Worm (Caenorhabditis elegans) whole organism, late embryonic: Measurements from ENCODE around the gene mca-1.

Experiments used
- F13H6.1 ChIP-seq: sonication (generic microtip); optimal IDR thresholded peaks from 2 replicates; lab custom pipeline; 2016; ENCODE audit warnings: missing genetic modification characterization, missing compliant biosample characterization
- K02D7.2 ChIP-seq: sonication (generic microtip); optimal IDR thresholded peaks from 2 replicates; lab custom pipeline; 2017; ENCODE audit warnings: mild to moderate bottlenecking, missing genetic modification characterization, missing compliant biosample characterization
- K09A11.1 ChIP-seq: sonication (generic microtip); optimal IDR thresholded peaks from 2 replicates; lab custom pipeline; 2017; ENCODE audit warnings: antibody characterized with exemption, mild to moderate bottlenecking, missing genetic modification characterization, missing compliant biosample characterization; ENCODE audit not compliant: insufficient read depth
- ceh-14 ChIP-seq: sonication (generic microtip); optimal IDR thresholded peaks from 2 replicates; lab custom pipeline; 2016; ENCODE audit warnings: missing genotype, missing genetic modification characterization, missing compliant biosample characterization
- ceh-19 ChIP-seq: fragments of 200-800 bp; sonication (Bioruptor generic); optimal IDR thresholded peaks from 2 replicates; lab custom pipeline; 2018; ENCODE audit warnings: mild to moderate bottlenecking, missing genetic modification characterization, missing compliant biosample characterization
- ceh-22 ChIP-seq: sonication (generic microtip); optimal IDR thresholded peaks from 2 replicates; lab custom pipeline; 2017; ENCODE audit warnings: missing biosample characterization, missing genetic modification characterization
- ceh-24 ChIP-seq: sonication (generic microtip); optimal IDR thresholded peaks from 2 replicates; lab custom pipeline; 2016; ENCODE audit warnings: mild to moderate bottlenecking, missing genetic modification characterization, missing compliant biosample characterization
- ceh-30 ChIP-seq: fragments of 150-350 bp; optimal IDR thresholded peaks from 2 replicates; lab custom pipeline; 2014; ENCODE audit warnings: missing biosample characterization, missing genetic modification characterization
- ceh-34 ChIP-seq: sonication (generic microtip); optimal IDR thresholded peaks from 2 replicates; lab custom pipeline; 2016; ENCODE audit warnings: mild to moderate bottlenecking, missing genetic modification characterization, missing compliant biosample characterization
- ceh-45 ChIP-seq: fragments of 200-800 bp; sonication (Bioruptor generic); IDR thresholded peaks from 2 replicates; pipeline ENCODE4 v1.3.6; 2022; ENCODE audit warnings: missing genetic modification reagents, missing genetic modification characterization, missing compliant biosample characterization
- ceh-48 ChIP-seq: sonication (generic microtip); optimal IDR thresholded peaks from 2 replicates; lab custom pipeline; 2016; ENCODE audit warnings: missing genetic modification characterization, inconsistent platforms, missing compliant biosample characterization
- dmd-4 ChIP-seq: sonication (generic microtip); optimal IDR thresholded peaks from 2 replicates; lab custom pipeline; 2016; ENCODE audit warnings: borderline replicate concordance, missing genetic modification characterization, missing compliant biosample characterization
- dve-1 ChIP-seq: sonication (generic microtip); optimal IDR thresholded peaks from 2 replicates; lab custom pipeline; 2017; ENCODE audit warnings: antibody characterized with exemption, mild to moderate bottlenecking, missing genetic modification characterization, missing compliant biosample characterization
- elt-2 ChIP-seq: sonication (generic microtip); optimal IDR thresholded peaks from 2 replicates; lab custom pipeline; 2016; ENCODE audit warnings: missing genetic modification reagents, missing genetic modification characterization, missing compliant biosample characterization
- ets-4 ChIP-seq: sonication (generic microtip); optimal IDR thresholded peaks from 2 replicates; lab custom pipeline; 2016; ENCODE audit warnings: missing genetic modification characterization, missing compliant biosample characterization
- eyg-1 ChIP-seq: sonication (generic microtip); optimal IDR thresholded peaks from 2 replicates; lab custom pipeline; 2016; ENCODE audit warnings: missing genotype, missing genetic modification characterization, missing compliant biosample characterization
- fax-1 ChIP-seq: sonication (generic microtip); optimal IDR thresholded peaks from 2 replicates; lab custom pipeline; 2016; ENCODE audit warnings: missing genotype, missing genetic modification characterization, missing compliant biosample characterization
- fkh-10 ChIP-seq: fragments of 150-350 bp; optimal IDR thresholded peaks from 2 replicates; lab custom pipeline; 2014; ENCODE audit warnings: missing biosample characterization, missing genetic modification reagents, missing genetic modification characterization
- fkh-6 ChIP-seq: sonication (generic microtip); optimal IDR thresholded peaks from 2 replicates; lab custom pipeline; 2016; ENCODE audit warnings: missing genetic modification characterization, missing compliant biosample characterization
- hlh-15 ChIP-seq: sonication (generic microtip); optimal IDR thresholded peaks from 2 replicates; lab custom pipeline; 2016; ENCODE audit warnings: missing genetic modification characterization, missing compliant biosample characterization
- hlh-30 ChIP-seq: sonication (generic microtip); optimal IDR thresholded peaks from 2 replicates; lab custom pipeline; 2017; ENCODE audit warnings: antibody characterized with exemption, missing genetic modification characterization, missing compliant biosample characterization; ENCODE audit not compliant: insufficient read depth
- hlh-8 ChIP-seq: sonication (generic microtip); optimal IDR thresholded peaks from 2 replicates; lab custom pipeline; 2016; ENCODE audit warnings: missing genotype, missing genetic modification characterization, missing compliant biosample characterization
- lim-6 ChIP-seq: sonication (generic microtip); optimal IDR thresholded peaks from 2 replicates; lab custom pipeline; 2016; ENCODE audit warnings: missing genetic modification characterization, missing compliant biosample characterization
- lin-11 ChIP-seq: fragments of 200-800 bp; sonication (Bioruptor generic); optimal IDR thresholded peaks from 2 replicates; lab custom pipeline; 2018; ENCODE audit warnings: mild to moderate bottlenecking, missing genetic modification characterization, missing compliant biosample characterization
- mec-3 ChIP-seq: sonication (generic microtip); optimal IDR thresholded peaks from 2 replicates; lab custom pipeline; 2016; ENCODE audit warnings: borderline replicate concordance, missing genetic modification characterization, missing compliant biosample characterization
- nfya-1 ChIP-seq: sonication (generic microtip); optimal IDR thresholded peaks from 2 replicates; lab custom pipeline; 2017; ENCODE audit warnings: missing genetic modification characterization, mild to moderate bottlenecking, missing compliant biosample characterization, antibody characterized with exemption, moderate library complexity
- nhr-232 ChIP-seq: sonication (generic microtip); optimal IDR thresholded peaks from 2 replicates; lab custom pipeline; 2016; ENCODE audit warnings: missing genetic modification characterization, missing compliant biosample characterization
- npax-4 ChIP-seq: sonication (generic microtip); optimal IDR thresholded peaks from 2 replicates; lab custom pipeline; 2016; ENCODE audit warnings: missing genetic modification characterization, missing compliant biosample characterization
- odd-2 ChIP-seq: sonication (generic microtip); optimal IDR thresholded peaks from 2 replicates; lab custom pipeline; 2017; ENCODE audit warnings: antibody characterized with exemption, mild to moderate bottlenecking, missing genetic modification characterization, missing compliant biosample characterization
- pag-3 ChIP-seq: sonication (generic microtip); optimal IDR thresholded peaks from 2 replicates; lab custom pipeline; 2016; ENCODE audit warnings: missing compliant biosample characterization, missing genetic modification characterization, borderline replicate concordance
- pax-1 ChIP-seq: fragments of 150-350 bp; optimal IDR thresholded peaks from 2 replicates; lab custom pipeline; 2014; ENCODE audit warnings: missing biosample characterization, missing genetic modification characterization
- pha-2 ChIP-seq: sonication (generic microtip); optimal IDR thresholded peaks from 2 replicates; lab custom pipeline; 2017; ENCODE audit warnings: mild to moderate bottlenecking, missing genetic modification characterization, missing compliant biosample characterization
- pha-4 ChIP-seq: fragments of 150-350 bp; optimal IDR thresholded peaks from 2 replicates; lab custom pipeline; 2018; ENCODE audit warnings: missing biosample characterization, missing genetic modification reagents, missing genetic modification characterization
- pros-1 ChIP-seq: fragments of 150-350 bp; optimal IDR thresholded peaks from 2 replicates; lab custom pipeline; 2014; ENCODE audit warnings: missing biosample characterization, missing genetic modification reagents, missing genetic modification characterization
- rnt-1 ChIP-seq: sonication (generic microtip); optimal IDR thresholded peaks from 2 replicates; lab custom pipeline; 2016; ENCODE audit warnings: missing genetic modification characterization, missing compliant biosample characterization
- sox-4 ChIP-seq: sonication (generic microtip); optimal IDR thresholded peaks from 2 replicates; lab custom pipeline; 2017; ENCODE audit warnings: mild to moderate bottlenecking, missing genetic modification characterization, inconsistent platforms, missing compliant biosample characterization
- syd-9 ChIP-seq: sonication (generic microtip); optimal IDR thresholded peaks from 2 replicates; lab custom pipeline; 2016; ENCODE audit warnings: mild to moderate bottlenecking, missing genetic modification characterization, moderate library complexity, missing compliant biosample characterization
- tbx-2 ChIP-seq: sonication (generic microtip); optimal IDR thresholded peaks from 2 replicates; lab custom pipeline; 2016; ENCODE audit warnings: missing genetic modification characterization, missing compliant biosample characterization
- tbx-7 ChIP-seq: sonication (generic microtip); optimal IDR thresholded peaks from 2 replicates; lab custom pipeline; 2016; ENCODE audit warnings: missing genotype, missing genetic modification characterization, missing compliant biosample characterization
- ttx-3 ChIP-seq: sonication (generic microtip); optimal IDR thresholded peaks from 2 replicates; lab custom pipeline; 2016; ENCODE audit warnings: missing genetic modification reagents, missing genetic modification characterization, missing compliant biosample characterization
- unc-42 ChIP-seq: sonication (generic microtip); optimal IDR thresholded peaks from 2 replicates; lab custom pipeline; 2016; ENCODE audit warnings: missing genotype, missing genetic modification characterization, missing compliant biosample characterization
- unc-86 ChIP-seq: sonication (generic microtip); optimal IDR thresholded peaks from 2 replicates; lab custom pipeline; 2016; ENCODE audit warnings: missing genetic modification characterization, missing compliant biosample characterization

Gene mca-1

ce11 chrIV:9618015-9618414, 16.7 kb downstream of the mca-1 start:
- TF ChIP-seq dve-1 (tag; lab: Kevin White, UChicago) (no peak), pha-4 (no peak), mec-3 (tag; lab: Kevin White, UChicago) (no peak), ceh-19 (no peak), ets-4 (tag; lab: Kevin White, UChicago) (no peak), ceh-45 (no peak), unc-42 (tag; lab: Kevin White, UChicago) (no peak), tbx-2 (tag; lab: Kevin White, UChicago) (no peak), fkh-6 (no peak), ttx-3 (tag; lab: Kevin White, UChicago) (no peak), npax-4 (tag; lab: Kevin White, UChicago) (no peak), fkh-10 (GFP tag; lab: Kevin White, UChicago) (no peak), K09A11.1 (tag; lab: Kevin White, UChicago) (no peak), ceh-48 (tag; lab: Kevin White, UChicago) (no peak), lim-6 (no peak), pag-3 (no peak), pros-1 (tag; lab: Kevin White, UChicago) (no peak), pha-2 (tag; lab: Kevin White, UChicago) (no peak), fax-1 (tag; lab: Kevin White, UChicago) (no peak)
- TF ChIP-seq, all 69 proteins: peak for 0

- TF ChIP-seq odd-2 (tag; lab: Kevin White, UChicago) (no peak), F13H6.1 (tag; lab: Kevin White, UChicago) (no peak), nhr-232 (tag; lab: Kevin White, UChicago) (no peak), lin-11 (tag; lab: Kevin White, UChicago) (no peak), elt-2 (tag; lab: Kevin White, UChicago) (no peak), K02D7.2 (tag; lab: Kevin White, UChicago) (no peak), ceh-22 (no peak), ceh-48 (tag; lab: Kevin White, UChicago) (no peak)
Observed at ce11 chrIV:9617358-9617757, 17.4 kb downstream of the mca-1 start.

- TF ChIP-seq rnt-1 (tag; lab: Kevin White, UChicago) (peak; percentile 100), hlh-15 (tag; lab: Kevin White, UChicago) (no peak)
Observed at ce11 chrIV:9615511-9615910, 19.2 kb downstream of the mca-1 start.

ce11 chrIV:9614695-9615094, 20.1 kb downstream of the mca-1 start, which contains the start of gene elt-1:
Gene elt-1, plus strand, starts transcription at chrIV:9614995.
- no peak for TF ChIP-seq unc-86 (tag; lab: Kevin White, UChicago)
- TF ChIP-seq ceh-30 (tag; lab: Kevin White, UChicago), result no peak
- TF ChIP-seq ceh-14, result no peak
- no peak for TF ChIP-seq ceh-34
- TF ChIP-seq nfya-1 (tag; lab: Kevin White, UChicago), result no peak
- no peak for TF ChIP-seq nhr-232 (tag; lab: Kevin White, UChicago)
- no peak for TF ChIP-seq dmd-4 (tag; lab: Kevin White, UChicago)
- no peak for TF ChIP-seq hlh-15 (tag; lab: Kevin White, UChicago)
- TF ChIP-seq hlh-30 (tag; lab: Kevin White, UChicago), result no peak

ce11 chrIV:9614060-9614459, 20.7 kb downstream of the mca-1 start:
- TF ChIP-seq ceh-30 (tag; lab: Kevin White, UChicago), result no peak
- TF ChIP-seq ceh-22, result no peak
- no peak for TF ChIP-seq sox-4 (tag; lab: Kevin White, UChicago)
- TF ChIP-seq lin-11 (tag; lab: Kevin White, UChicago), result no peak
- TF ChIP-seq mec-3 (tag; lab: Kevin White, UChicago), result no peak
- TF ChIP-seq dmd-4 (tag; lab: Kevin White, UChicago), result no peak
- no peak for TF ChIP-seq pax-1
- TF ChIP-seq syd-9 (tag; lab: Kevin White, UChicago), result no peak
- no peak for TF ChIP-seq F13H6.1 (tag; lab: Kevin White, UChicago)
- TF ChIP-seq tbx-7 (tag; lab: Kevin White, UChicago), result no peak
- TF ChIP-seq eyg-1 (tag; lab: Kevin White, UChicago), result no peak
- no peak for TF ChIP-seq hlh-8
- no peak for TF ChIP-seq fax-1 (tag; lab: Kevin White, UChicago)
- TF ChIP-seq ceh-24 (tag; lab: Kevin White, UChicago), result no peak
